Fruit fly (Drosophila melanogaster) whole organism: Measurements from ENCODE around the gene CG15365.

Source experiments
- CG8478 ChIP-seq: fragments of >200 bp; optimal IDR thresholded peaks from 2 replicates; lab custom pipeline; 2018; ENCODE audit warnings: inconsistent platforms
- EcR ChIP-seq, 2 experiments: fragments of >200 bp; optimal IDR thresholded peaks; 2 replicates each; lab custom pipeline; 2017; ENCODE audit warnings: missing biosample characterization in 2 of 2, missing genetic modification characterization in 2 of 2, missing genetic modification reagents in 2 of 2
- pan ChIP-seq: fragments of >200 bp; optimal IDR thresholded peaks from 2 replicates; lab custom pipeline; 2017
- usp ChIP-seq: fragments of >200 bp; optimal IDR thresholded peaks from 2 replicates; lab custom pipeline; 2017; ENCODE audit warnings: missing biosample characterization, missing genetic modification characterization, mixed read lengths

DNA sequence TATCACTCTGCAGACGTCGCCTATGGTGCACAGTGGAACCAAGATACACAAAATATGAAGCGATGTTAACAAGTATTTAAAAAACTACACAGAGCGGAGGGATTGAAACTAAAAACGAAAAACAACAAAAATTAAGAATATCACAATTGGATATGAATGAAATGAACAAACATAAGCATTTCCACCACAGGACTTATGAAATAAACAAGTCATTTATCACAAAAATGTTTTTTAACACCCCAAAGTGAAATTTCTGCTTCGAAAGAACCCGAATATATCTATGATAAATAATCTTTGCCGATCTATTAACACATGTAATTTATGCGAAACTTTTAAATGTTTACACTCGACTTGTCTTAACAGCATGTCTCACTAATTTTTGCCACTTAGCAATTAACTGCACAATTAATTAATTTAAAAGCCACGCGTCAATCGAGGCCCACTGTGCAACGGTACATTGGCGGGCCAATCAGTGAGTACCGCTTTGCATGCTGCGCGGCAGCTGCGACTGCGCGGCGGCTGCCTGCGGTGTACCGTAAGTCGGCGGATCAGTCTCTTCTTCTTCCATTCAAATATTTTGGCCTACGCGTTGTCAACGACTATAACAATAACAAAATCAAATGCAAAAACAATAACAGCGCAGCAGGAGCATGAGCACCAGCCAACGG lies 25.9 kb downstream of the CG15365 start:
- TF ChIP-seq CG8478 (lab: Kevin White, UChicago) (no peak), usp (no peak), EcR (GFP tag; optimal IDR thresholded peaks at IDR 0.05; lab: Kevin White, UChicago) (no peak), pan (lab: Kevin White, UChicago) (no peak)
